Fruit fly (Drosophila melanogaster) whole organism: ENCODE results near the gene CG17376.

Source experiments
- Dll ChIP-seq: fragments of >200 bp; optimal IDR thresholded peaks from 2 replicates; lab custom pipeline; 2017
- psq ChIP-seq: fragments of >200 bp; optimal IDR thresholded peaks from 2 replicates; lab custom pipeline; 2017

DNA sequence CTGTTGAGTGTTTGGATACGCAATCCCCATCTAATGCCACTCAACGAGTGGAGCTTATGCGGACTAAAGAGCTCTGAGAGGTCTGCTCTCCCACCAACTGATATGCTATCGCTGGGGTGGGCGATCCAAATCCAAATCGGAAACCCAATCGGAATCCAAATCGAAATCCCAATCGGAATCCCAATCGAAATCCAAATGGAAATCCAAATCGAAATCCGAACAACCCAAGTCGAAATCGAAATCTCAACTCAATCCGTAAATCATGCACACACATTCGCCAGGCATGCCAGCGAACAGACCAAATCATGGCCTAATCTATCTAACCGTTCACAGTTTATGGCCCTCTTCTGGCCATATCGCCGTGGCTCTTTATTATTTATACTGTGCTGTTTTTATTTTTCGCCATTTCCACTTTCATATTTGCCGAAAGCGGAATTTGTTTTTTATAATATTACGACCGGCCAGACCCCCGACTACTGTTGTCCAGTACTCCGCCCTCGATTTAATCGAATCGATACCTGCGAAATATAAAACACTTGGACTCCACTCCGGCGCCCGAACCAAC is 26.9 kb upstream of the CG17376 start:
- no peak for TF ChIP-seq Dll
- TF ChIP-seq psq (lab: Kevin White, UChicago): no peak
